Fruit fly (Drosophila melanogaster): ENCODE measurements around the gene CG6793.

The CG6793 gene

DNA sequence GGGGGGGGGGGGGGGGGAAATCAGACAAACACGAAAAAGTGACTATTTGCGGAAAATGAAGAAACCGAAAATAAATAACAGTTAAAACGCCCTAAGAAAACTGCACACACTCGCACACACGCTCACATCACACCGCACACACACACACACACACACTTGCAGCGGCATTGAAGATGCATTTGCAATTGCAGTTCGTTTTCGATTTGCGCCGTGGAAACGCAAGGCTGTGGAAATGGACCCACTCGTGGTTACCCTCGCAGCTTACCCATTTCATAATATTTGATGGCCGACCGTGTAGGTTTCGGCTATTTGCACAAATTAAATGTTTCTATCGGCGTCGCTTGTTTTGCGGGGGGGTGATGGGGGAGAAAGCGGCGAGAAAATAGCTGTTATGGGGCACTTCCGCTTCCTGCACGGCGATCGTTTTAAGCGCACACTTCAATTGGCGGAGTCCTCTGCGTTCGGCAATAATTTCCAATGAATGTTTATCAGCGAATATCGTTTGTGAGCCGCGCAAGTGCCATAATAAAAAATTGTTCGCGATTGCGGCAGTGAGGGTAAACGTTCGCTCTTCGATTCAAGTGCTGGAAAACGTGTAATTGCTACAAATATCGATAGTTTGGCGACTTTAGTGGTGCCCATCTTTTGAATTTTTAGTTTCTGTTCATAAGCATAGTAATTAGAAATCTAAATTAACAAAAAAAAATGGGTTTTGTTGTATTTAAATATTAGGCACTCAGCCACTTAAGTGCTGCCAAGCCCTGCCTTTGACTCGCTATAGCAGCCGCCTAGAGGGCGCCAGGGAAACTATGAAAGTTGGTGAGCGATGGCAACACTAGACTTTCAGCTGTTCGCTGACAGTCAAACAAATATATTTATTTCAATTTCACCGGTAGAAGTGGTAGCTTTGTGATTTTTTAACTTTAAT lies 39.6 kb upstream of the CG6793 start, which contains the start of the genes Pop2 and CG6928 (continued):
- TF ChIP-seq salm (tag; optimal IDR thresholded peaks at IDR 0.05): no peak
- TF ChIP-seq dpn (GFP tag; optimal IDR thresholded peaks at IDR 0.05): peak; percentile 79 to 88
- TF ChIP-seq kni (GFP tag; optimal IDR thresholded peaks at IDR 0.05): peak; percentile 1
- peak; percentile 69 for TF ChIP-seq CG17328 (GFP tag; IDR thresholded peaks at IDR 0.05)
- no peak for TF ChIP-seq z (GFP tag; IDR thresholded peaks at IDR 0.05)
- no peak for TF ChIP-seq fru (optimal IDR thresholded peaks at IDR 0.05)
- peak; percentile 25 for TF ChIP-seq NC2α (GFP tag; optimal IDR thresholded peaks at IDR 0.05)
- TF ChIP-seq usp (GFP tag; optimal IDR thresholded peaks at IDR 0.05): no peak
- peak; percentile 57 for TF ChIP-seq ab (GFP tag; optimal IDR thresholded peaks at IDR 0.05)
- TF ChIP-seq dmrt11E (tag; optimal IDR thresholded peaks at IDR 0.05): peak; percentile 45
- TF ChIP-seq CG5180 (GFP tag; optimal IDR thresholded peaks at IDR 0.05): no peak
- no peak for TF ChIP-seq oc (tag; optimal IDR thresholded peaks at IDR 0.05)
- TF ChIP-seq dimm (GFP tag; IDR thresholded peaks at IDR 0.05): no peak
- TF ChIP-seq CG11093 (GFP tag; IDR thresholded peaks at IDR 0.05): peak; percentile 48; the same call in 2 of the 3 replicates
- TF ChIP-seq vvl (GFP tag; IDR thresholded peaks at IDR 0.05): peak; percentile 86
- TF ChIP-seq CG4730 (GFP tag; IDR thresholded peaks at IDR 0.05): peak; percentile 49; the same call in 1 of the 2 replicates
- TF ChIP-seq dan (GFP tag; IDR thresholded peaks at IDR 0.05): no peak
- TF ChIP-seq Antp (GFP tag; optimal IDR thresholded peaks at IDR 0.05): peak; percentile 86
- peak; percentile 47; the same call in 1 of the 2 replicates for TF ChIP-seq esg (GFP tag; conservative IDR thresholded peaks at IDR 0.05)
- peak; percentile 85 for TF ChIP-seq CG2116 (GFP tag; optimal IDR thresholded peaks at IDR 0.05)
- TF ChIP-seq CG12236 (GFP tag; optimal IDR thresholded peaks at IDR 0.05): peak; percentile 37
- TF ChIP-seq lilli (GFP tag; optimal IDR thresholded peaks at IDR 0.05): peak; percentile 87
- peak; percentile 80 for TF ChIP-seq HmgZ (tag; optimal IDR thresholded peaks at IDR 0.05)
- peak in 1 of 2 experiments; percentile 3 for TF ChIP-seq Trl (optimal IDR thresholded peaks at IDR 0.05)
- peak; percentile 87 for TF ChIP-seq Trl (GFP tag; optimal IDR thresholded peaks at IDR 0.05)
- peak; percentile 51; the same call in 2 of the 3 replicates for TF ChIP-seq CG34422 (GFP tag; IDR thresholded peaks at IDR 0.05)
- peak; percentile 66 for TF ChIP-seq CG1792 (GFP tag; optimal IDR thresholded peaks at IDR 0.05)
- peak; percentile 27; the same call in 1 of the 2 replicates for TF ChIP-seq Taf1 (GFP tag; IDR thresholded peaks at IDR 0.05)
- peak; percentile 70 for TF ChIP-seq Camta (GFP tag; optimal IDR thresholded peaks at IDR 0.05)
- peak; percentile 70 for TF ChIP-seq crc (GFP tag; optimal IDR thresholded peaks at IDR 0.05)
- peak; percentile 67 for TF ChIP-seq Dp (GFP tag; optimal IDR thresholded peaks at IDR 0.05)
- no peak for TF ChIP-seq kah (GFP tag; optimal IDR thresholded peaks at IDR 0.05)
- peak; percentile 52 for TF ChIP-seq CG3281 (GFP tag; optimal IDR thresholded peaks at IDR 0.05)
- peak; percentile 26 for TF ChIP-seq Usf (GFP tag; optimal IDR thresholded peaks at IDR 0.05)
- TF ChIP-seq fd3F (GFP tag; optimal IDR thresholded peaks at IDR 0.05): peak; percentile 49
- TF ChIP-seq D19B (GFP tag; optimal IDR thresholded peaks at IDR 0.05): peak; percentile 19
- no peak for TF ChIP-seq corto (GFP tag; optimal IDR thresholded peaks at IDR 0.05)
- no peak; the same call in 1 of the 2 replicates for TF ChIP-seq Nf-YA (GFP tag; IDR thresholded peaks at IDR 0.05)
- TF ChIP-seq tap (tag; optimal IDR thresholded peaks at IDR 0.05): no peak
- TF ChIP-seq CG14965 (GFP tag; optimal IDR thresholded peaks at IDR 0.05; ENCODE audit: borderline replicate concordance): no peak
- TF ChIP-seq CG14014 (GFP tag; IDR thresholded peaks at IDR 0.05): peak; percentile 63; the same call in 1 of the 2 replicates
- TF ChIP-seq az2 (GFP tag; optimal IDR thresholded peaks at IDR 0.05): peak; percentile 64
- TF ChIP-seq so (GFP tag; IDR thresholded peaks at IDR 0.05): no peak; the same call in 1 of the 3 replicates
- TF ChIP-seq CG5953 (GFP tag; IDR thresholded peaks at IDR 0.05): no peak
- TF ChIP-seq odd (GFP tag; optimal IDR thresholded peaks at IDR 0.05): peak; percentile 28
- TF ChIP-seq peb (GFP tag; IDR thresholded peaks at IDR 0.05): no peak
- peak; percentile 62 for TF ChIP-seq CG13424 (tag; optimal IDR thresholded peaks at IDR 0.05)
- TF ChIP-seq dmrt99B (tag; optimal IDR thresholded peaks at IDR 0.05): no peak
- peak; percentile 71 for TF ChIP-seq CG11504 (tag; optimal IDR thresholded peaks at IDR 0.05)
- TF ChIP-seq CG11456 (GFP tag; IDR thresholded peaks at IDR 0.05): peak; percentile 71; the same call in 2 of the 3 replicates
